Fruit fly (Drosophila melanogaster) whole organism, embryonic: ENCODE results near the gene rols.
A peak's percentile ranks its signal among the peaks of the same experiment; 100 is the strongest.

ENCODE experiments used
- CG1024 ChIP-seq: fragments of 200-800 bp; sonication (Bioruptor generic); IDR thresholded peaks from 2 replicates; pipeline ENCODE4 v1.3.6; 2022; ENCODE audit warnings: missing biosample characterization, missing genetic modification characterization
- CG10267 ChIP-seq: fragments of 200-800 bp; sonication (Bioruptor generic); optimal IDR thresholded peaks from 2 replicates; lab custom pipeline; 2018; ENCODE audit warnings: missing biosample characterization, mild to moderate bottlenecking, missing genetic modification characterization, moderate library complexity
- CG10543 ChIP-seq: fragments of 200-800 bp; sonication (Bioruptor generic); optimal IDR thresholded peaks from 3 replicates; lab custom pipeline; 2017; ENCODE audit warnings: missing biosample characterization, mild to moderate bottlenecking, missing genetic modification characterization, moderate library complexity
- CG12155 ChIP-seq: fragments of 200-800 bp; sonication (Bioruptor generic); optimal IDR thresholded peaks from 3 replicates; lab custom pipeline; 2016; ENCODE audit warnings: missing biosample characterization, missing genetic modification characterization
- CG12236 ChIP-seq: fragments of 200-800 bp; sonication (Bioruptor generic); optimal IDR thresholded peaks from 2 replicates; lab custom pipeline; 2016; ENCODE audit warnings: missing biosample characterization, missing genetic modification characterization
- CG13775 ChIP-seq: fragments of 200-800 bp; sonication (Bioruptor generic); optimal IDR thresholded peaks from 3 replicates; lab custom pipeline; 2017; ENCODE audit warnings: missing biosample characterization, mild to moderate bottlenecking, missing genetic modification characterization
- CG14014 ChIP-seq: fragments of 200-800 bp; sonication (Bioruptor generic); IDR thresholded peaks from 2 replicates; pipeline ENCODE4 v1.3.6; 2022; ENCODE audit warnings: missing biosample characterization, missing genetic modification characterization
- CG14667 ChIP-seq: fragments of 200-800 bp; sonication (Bioruptor generic); IDR thresholded peaks from 2 replicates; pipeline ENCODE4 v1.3.6; 2022; ENCODE audit warnings: missing biosample characterization, missing genetic modification characterization
- CG14965 ChIP-seq: fragments of 200-800 bp; sonication (Bioruptor generic); optimal IDR thresholded peaks from 2 replicates; lab custom pipeline; 2016; ENCODE audit warnings: missing biosample characterization, missing genetic modification characterization, borderline replicate concordance
- CG15514 ChIP-seq: fragments of 200-800 bp; sonication (Bioruptor generic); optimal IDR thresholded peaks from 3 replicates; lab custom pipeline; 2017; ENCODE audit warnings: missing biosample characterization, missing genetic modification characterization, mild to moderate bottlenecking, moderate library complexity, missing genetic modification reagents
- CG16863 ChIP-seq: fragments of 200-800 bp; sonication (Bioruptor generic); optimal IDR thresholded peaks from 3 replicates; lab custom pipeline; 2016; ENCODE audit warnings: missing biosample characterization, missing genetic modification characterization
- CG1792 ChIP-seq: fragments of 200-800 bp; sonication (Bioruptor generic); optimal IDR thresholded peaks from 2 replicates; lab custom pipeline; 2016; ENCODE audit warnings: missing biosample characterization, missing genetic modification characterization
- CG2199 ChIP-seq: fragments of 200-800 bp; sonication (Bioruptor generic); IDR thresholded peaks from 3 replicates; pipeline ENCODE4 v1.3.6; 2022; ENCODE audit warnings: missing biosample characterization, missing genetic modification characterization
- CG30020 ChIP-seq: fragments of 200-800 bp; optimal IDR thresholded peaks from 2 replicates; lab custom pipeline; 2019; ENCODE audit warnings: missing biosample characterization, mild to moderate bottlenecking, missing genetic modification characterization, moderate library complexity
- CG3065 ChIP-seq: fragments of 200-800 bp; sonication (Bioruptor generic); optimal IDR thresholded peaks from 2 replicates; lab custom pipeline; 2016; ENCODE audit warnings: missing biosample characterization, missing genetic modification characterization
- CG31441 ChIP-seq: fragments of 200-800 bp; sonication (Bioruptor generic); IDR thresholded peaks from 2 replicates; pipeline ENCODE4 v1.3.6; 2022; ENCODE audit warnings: missing biosample characterization, missing genetic modification characterization
- CG33213 ChIP-seq: fragments of 200-800 bp; sonication (Bioruptor generic); optimal IDR thresholded peaks from 3 replicates; lab custom pipeline; 2016; ENCODE audit warnings: missing biosample characterization, missing genetic modification characterization
- CG6175 ChIP-seq: fragments of 200-800 bp; sonication (Bioruptor generic); IDR thresholded peaks from 3 replicates; pipeline ENCODE4 v1.3.6; 2022; ENCODE audit warnings: missing biosample characterization, missing genetic modification characterization
- CG8290 ChIP-seq, 3 experiments: fragments of 200-800 bp; sonication (Bioruptor generic); optimal IDR thresholded peaks; 2 replicates each; lab custom pipeline; 2016 to 2019; ENCODE audit warnings: missing biosample characterization in 3 of 3, missing genetic modification characterization in 3 of 3, mild to moderate bottlenecking in 2 of 3, moderate library complexity in 1 of 3
- CG8388 ChIP-seq: fragments of 200-800 bp; sonication (Bioruptor generic); optimal IDR thresholded peaks from 2 replicates; lab custom pipeline; 2019; ENCODE audit warnings: missing biosample characterization, mild to moderate bottlenecking, missing genetic modification characterization, moderate library complexity
- D ChIP-seq, 2 experiments: fragments of 200-800 bp in 1 of 2; fragments of >200 bp in 1 of 2; sonication (Bioruptor generic) in 1 of 2; optimal IDR thresholded peaks; 2 replicates in 1 of 2; 3 replicates in 1 of 2; lab custom pipeline; 2017; ENCODE audit warnings: mild to moderate bottlenecking in 1 of 2, missing biosample characterization in 1 of 2, missing genetic modification characterization in 1 of 2, missing genetic modification reagents in 1 of 2
- Dll ChIP-seq: fragments of 200-800 bp; sonication (Bioruptor generic); IDR thresholded peaks from 4 replicates; pipeline ENCODE4 v1.3.6; 2022; ENCODE audit warnings: missing biosample characterization, missing genetic modification characterization; ENCODE audit not compliant: partially characterized antibody
- Doc2 ChIP-seq: fragments of 200-800 bp; sonication (Bioruptor generic); IDR thresholded peaks from 2 replicates; pipeline ENCODE4 v1.3.6; 2022; ENCODE audit warnings: missing biosample characterization, missing genetic modification characterization
- HLH54F ChIP-seq: fragments of 200-800 bp; sonication (Bioruptor generic); optimal IDR thresholded peaks from 3 replicates; lab custom pipeline; 2016; ENCODE audit warnings: missing biosample characterization, missing genetic modification characterization
- Lhr ChIP-seq: fragments of 200-800 bp; sonication (Bioruptor generic); optimal IDR thresholded peaks from 3 replicates; lab custom pipeline; 2017; ENCODE audit warnings: mild to moderate bottlenecking, missing biosample characterization, missing genetic modification reagents, missing genetic modification characterization
- MTF-1 ChIP-seq: fragments of 200-800 bp; sonication (Bioruptor generic); optimal IDR thresholded peaks from 2 replicates; lab custom pipeline; 2018; ENCODE audit warnings: missing biosample characterization, mild to moderate bottlenecking, missing genetic modification characterization, borderline replicate concordance
- Neu2 ChIP-seq: fragments of 200-800 bp; sonication (Bioruptor generic); optimal IDR thresholded peaks from 3 replicates; lab custom pipeline; 2016; ENCODE audit warnings: missing biosample characterization, missing genetic modification characterization, borderline replicate concordance
- NfI ChIP-seq: fragments of 200-800 bp; sonication (Bioruptor generic); optimal IDR thresholded peaks from 3 replicates; lab custom pipeline; 2018; ENCODE audit warnings: missing biosample characterization, mild to moderate bottlenecking, missing genetic modification characterization, moderate library complexity
- Six4 ChIP-seq: fragments of 200-800 bp; sonication (Bioruptor generic); optimal IDR thresholded peaks from 2 replicates; lab custom pipeline; 2016; ENCODE audit warnings: missing biosample characterization, missing genetic modification characterization
- Trl ChIP-seq, 3 experiments: fragments of >200 bp in 2 of 3; fragments of 200-800 bp in 1 of 3; sonication (Bioruptor generic) in 1 of 3; optimal IDR thresholded peaks; 2 replicates in 1 of 3; 3 replicates in 2 of 3; lab custom pipeline; 2016 to 2017; ENCODE audit warnings: missing biosample characterization in 1 of 3, missing genetic modification characterization in 1 of 3
- Usf ChIP-seq: fragments of 200-800 bp; sonication (Bioruptor generic); optimal IDR thresholded peaks from 2 replicates; lab custom pipeline; 2017; ENCODE audit warnings: missing genotype, missing biosample characterization, missing genetic modification characterization
- ato ChIP-seq: fragments of 200-800 bp; sonication (Bioruptor generic); IDR thresholded peaks from 2 replicates; pipeline ENCODE4 v1.3.6; 2022; ENCODE audit warnings: missing biosample characterization, missing genetic modification characterization; ENCODE audit not compliant: partially characterized antibody
- ci ChIP-seq: fragments of 200-800 bp; sonication (Bioruptor generic); IDR thresholded peaks from 3 replicates; pipeline ENCODE4 v1.3.6; 2022; ENCODE audit warnings: missing biosample characterization, missing genetic modification characterization
- dmrt11E ChIP-seq: fragments of 200-800 bp; sonication (Bioruptor generic); optimal IDR thresholded peaks from 3 replicates; lab custom pipeline; 2018; ENCODE audit warnings: missing biosample characterization, mild to moderate bottlenecking, missing genetic modification characterization, moderate library complexity
- fd3F ChIP-seq: fragments of 200-800 bp; sonication (Bioruptor generic); optimal IDR thresholded peaks from 2 replicates; lab custom pipeline; 2018; ENCODE audit warnings: missing biosample characterization, mild to moderate bottlenecking, missing genetic modification characterization, moderate library complexity
- insv ChIP-seq, 2 experiments: fragments of 200-800 bp; sonication (Bioruptor generic); optimal IDR thresholded peaks; 3 replicates each; lab custom pipeline; 2016 to 2018; ENCODE audit warnings: missing biosample characterization in 2 of 2, missing genetic modification characterization in 2 of 2
- jigr1 ChIP-seq: fragments of 200-800 bp; sonication (Bioruptor generic); IDR thresholded peaks from 3 replicates; pipeline ENCODE4 v1.3.6; 2022; ENCODE audit warnings: missing biosample characterization, missing genetic modification characterization
- mld ChIP-seq: fragments of 200-800 bp; sonication (Bioruptor generic); IDR thresholded peaks from 3 replicates; pipeline ENCODE4 v1.3.6; 2022; ENCODE audit warnings: missing biosample characterization, missing genetic modification characterization; ENCODE audit not compliant: partially characterized antibody
- pho ChIP-seq: fragments of 200-800 bp; sonication (Bioruptor generic); optimal IDR thresholded peaks from 2 replicates; lab custom pipeline; 2016; ENCODE audit warnings: missing biosample characterization, missing genetic modification characterization
- pita ChIP-seq: fragments of 200-800 bp; sonication (Bioruptor generic); optimal IDR thresholded peaks from 2 replicates; lab custom pipeline; 2017; ENCODE audit warnings: missing biosample characterization, mild to moderate bottlenecking, missing genetic modification characterization
- stwl ChIP-seq: fragments of 200-800 bp; sonication (Bioruptor generic); optimal IDR thresholded peaks from 3 replicates; lab custom pipeline; 2018; ENCODE audit warnings: missing biosample characterization, mild to moderate bottlenecking, missing genetic modification characterization, moderate library complexity
- trh ChIP-seq: fragments of 200-800 bp; sonication (Bioruptor generic); optimal IDR thresholded peaks from 2 replicates; lab custom pipeline; 2016; ENCODE audit warnings: missing biosample characterization, missing genetic modification characterization
- tup ChIP-seq: fragments of 200-800 bp; sonication (Bioruptor generic); optimal IDR thresholded peaks from 2 replicates; lab custom pipeline; 2016; ENCODE audit warnings: missing biosample characterization, mild to moderate bottlenecking, missing genetic modification characterization, moderate library complexity
- vnd ChIP-seq: fragments of 200-800 bp; sonication (Bioruptor generic); IDR thresholded peaks from 3 replicates; pipeline ENCODE4 v1.3.6; 2022; ENCODE audit warnings: missing biosample characterization, missing genetic modification characterization; ENCODE audit not compliant: partially characterized antibody
- zen2 ChIP-seq: fragments of 200-800 bp; sonication (Bioruptor generic); IDR thresholded peaks from 3 replicates; pipeline ENCODE4 v1.3.6; 2022; ENCODE audit warnings: missing biosample characterization, missing genetic modification characterization; ENCODE audit not compliant: partially characterized antibody
- zf30C ChIP-seq: fragments of 200-800 bp; sonication (Bioruptor generic); optimal IDR thresholded peaks from 3 replicates; lab custom pipeline; 2018; ENCODE audit warnings: missing biosample characterization, mild to moderate bottlenecking, missing genetic modification characterization

rols gene

DNA sequence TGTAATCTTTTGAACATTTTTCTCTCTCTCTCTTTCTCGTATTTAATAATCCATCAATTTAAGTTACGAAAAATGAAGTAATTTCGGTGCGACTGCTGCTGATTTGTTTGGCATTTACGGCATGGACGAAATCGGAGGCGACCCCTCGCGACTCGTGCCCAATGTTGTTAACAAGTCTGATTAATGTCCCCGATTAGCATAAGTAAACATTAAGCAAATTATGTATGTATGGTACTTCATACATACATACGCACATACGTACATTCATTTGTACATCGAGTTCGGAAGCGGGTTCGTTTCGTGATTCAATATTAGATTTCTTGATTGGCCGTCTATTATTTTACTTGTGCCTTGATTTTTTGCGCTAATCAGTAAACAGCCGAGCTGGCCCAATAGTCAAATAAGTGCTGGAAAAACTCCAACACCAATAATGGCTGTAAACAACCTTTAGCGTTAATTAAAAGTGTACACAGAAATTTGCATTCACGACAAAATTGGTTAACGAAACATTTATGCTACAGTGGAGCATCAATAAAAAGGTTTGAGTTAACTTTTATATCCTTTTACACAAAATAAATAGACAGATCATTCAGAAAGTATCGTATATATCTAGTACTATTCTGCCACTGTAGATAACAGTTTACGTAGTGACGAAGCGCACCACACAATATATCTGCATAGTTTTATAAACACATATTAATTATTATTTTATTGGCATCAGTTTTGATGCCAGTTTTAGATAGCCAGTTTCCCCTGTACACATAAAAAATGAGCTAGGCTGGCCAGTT lies 26.4 kb upstream of the rols start (continued):
- TF ChIP-seq tup (GFP tag; lab: Kevin White, UChicago) = peak; percentile 28
- TF ChIP-seq Neu2 = no peak
- TF ChIP-seq fd3F = peak; percentile 62
- no peak for TF ChIP-seq vnd
- TF ChIP-seq insv (GFP tag; optimal IDR thresholded peaks at IDR 0.05; lab: Kevin White, UChicago) = no peak
- no peak for TF ChIP-seq CG1024
- peak; percentile 39 for TF ChIP-seq CG12155 (GFP tag; lab: Kevin White, UChicago)
- no peak for TF ChIP-seq Trl (optimal IDR thresholded peaks at IDR 0.05; lab: Kevin White, UChicago)
- peak; percentile 45 for TF ChIP-seq Trl (GFP tag; optimal IDR thresholded peaks at IDR 0.05; lab: Kevin White, UChicago)
- no peak; the same call in none of the 2 replicates for TF ChIP-seq CG14014
- peak; percentile 33 for TF ChIP-seq CG13775 (GFP tag; lab: Kevin White, UChicago)
- peak; percentile 2 for TF ChIP-seq CG8388 (GFP tag; lab: Kevin White, UChicago)
- peak; percentile 18 for TF ChIP-seq pho
- no peak for TF ChIP-seq ato (GFP tag; lab: Robert Waterston, UW)
- TF ChIP-seq CG33213 (GFP tag; lab: Kevin White, UChicago) = peak; percentile 11
- no peak for TF ChIP-seq MTF-1 (GFP tag; lab: Kevin White, UChicago)
- TF ChIP-seq trh = peak; percentile 40
- no peak for TF ChIP-seq stwl (tag; lab: Kevin White, UChicago)
- peak; percentile 59 for TF ChIP-seq CG1792
- TF ChIP-seq Usf (GFP tag; lab: Kevin White, UChicago) = no peak
- peak; percentile 43 for TF ChIP-seq CG15514
- peak; percentile 70 for TF ChIP-seq CG10543 (GFP tag; lab: Kevin White, UChicago)
- TF ChIP-seq HLH54F (GFP tag; lab: Kevin White, UChicago) = no peak
- TF ChIP-seq jigr1 (GFP tag; lab: Robert Waterston, UW) = 0 out of 3 replicates have a peak, but pooled peaks have one; percentile 36
- TF ChIP-seq Dll (GFP tag; lab: Robert Waterston, UW) = no peak
- no peak for TF ChIP-seq dmrt11E (tag; lab: Kevin White, UChicago)
- no peak for TF ChIP-seq Six4
- TF ChIP-seq Doc2 (GFP tag; lab: Robert Waterston, UW) = no peak
- no peak for TF ChIP-seq CG3065 (GFP tag; lab: Kevin White, UChicago)
- peak; percentile 45; the same call in 1 of the 2 replicates for TF ChIP-seq CG14667 (GFP tag; lab: Robert Waterston, UW)
- TF ChIP-seq pita (GFP tag; lab: Kevin White, UChicago) = no peak
- TF ChIP-seq ci (GFP tag; lab: Robert Waterston, UW) = 0 out of 3 replicates have a peak, but pooled peaks have one; percentile 38
- no peak for TF ChIP-seq CG14965 (GFP tag; lab: Kevin White, UChicago)
- no peak for TF ChIP-seq CG6175
- TF ChIP-seq NfI = peak; percentile 65
- TF ChIP-seq CG8290 (GFP tag; optimal IDR thresholded peaks at IDR 0.05; lab: Kevin White, UChicago) = no peak
- TF ChIP-seq CG8290 (tag; optimal IDR thresholded peaks at IDR 0.05; lab: Kevin White, UChicago) = peak in 1 of 2 experiments; percentile 36
- no peak for TF ChIP-seq zen2 (GFP tag; lab: Robert Waterston, UW)
- peak; percentile 51; the same call in 1 of the 2 replicates for TF ChIP-seq CG31441 (GFP tag; lab: Robert Waterston, UW)
- no peak for TF ChIP-seq Lhr
- no peak for TF ChIP-seq CG30020
- TF ChIP-seq CG16863 (GFP tag; lab: Kevin White, UChicago) = peak; percentile 38
- no peak for TF ChIP-seq zf30C (GFP tag; lab: Kevin White, UChicago)
- TF ChIP-seq CG12236 = no peak
- TF ChIP-seq D (optimal IDR thresholded peaks at IDR 0.05; lab: Kevin White, UChicago) = no peak
- no peak for TF ChIP-seq D (GFP tag; optimal IDR thresholded peaks at IDR 0.05; lab: Kevin White, UChicago)
- TF ChIP-seq mld (GFP tag; lab: Robert Waterston, UW) = no peak
- TF ChIP-seq CG10267 (tag; lab: Kevin White, UChicago) = peak; percentile 24
- TF ChIP-seq CG2199 (GFP tag; lab: Robert Waterston, UW) = 0 out of 3 replicates have a peak, but pooled peaks have one; percentile 36
